Fruit fly (Drosophila melanogaster) whole organism, adult: Measurements from ENCODE around the gene CG14535.
A peak's percentile ranks its signal among the peaks of the same experiment; 100 is the strongest.

Experiments
- CG11617 ChIP-seq: fragments of 200-800 bp; sonication (Bioruptor generic); optimal IDR thresholded peaks from 2 replicates; lab custom pipeline; 2017; ENCODE audit warnings: mild to moderate bottlenecking, missing biosample characterization, missing genetic modification reagents, missing genetic modification characterization
- CG12768 ChIP-seq: fragments of 200-800 bp; sonication (Bioruptor generic); optimal IDR thresholded peaks from 2 replicates; lab custom pipeline; 2017; ENCODE audit warnings: missing biosample characterization, missing genetic modification characterization, mild to moderate bottlenecking, moderate library complexity, missing genetic modification reagents
- CG14711 ChIP-seq: fragments of 200-800 bp; sonication (Bioruptor generic); optimal IDR thresholded peaks from 2 replicates; lab custom pipeline; 2018; ENCODE audit warnings: missing biosample characterization, mild to moderate bottlenecking, missing genetic modification characterization, moderate library complexity
- CG1620 ChIP-seq: fragments of 200-800 bp; sonication (Bioruptor generic); optimal IDR thresholded peaks from 2 replicates; lab custom pipeline; 2016; ENCODE audit warnings: missing biosample characterization, missing genetic modification characterization
- CG33017 ChIP-seq: fragments of 200-800 bp; sonication (Bioruptor generic); optimal IDR thresholded peaks from 2 replicates; lab custom pipeline; 2018; ENCODE audit warnings: missing biosample characterization, mild to moderate bottlenecking, missing genetic modification characterization, moderate library complexity
- CG5204 ChIP-seq: fragments of 200-800 bp; sonication (Bioruptor generic); optimal IDR thresholded peaks from 2 replicates; lab custom pipeline; 2016; ENCODE audit warnings: missing biosample characterization, missing genetic modification characterization
- CG7045 ChIP-seq: fragments of 200-800 bp; sonication (Bioruptor generic); optimal IDR thresholded peaks from 2 replicates; lab custom pipeline; 2017; ENCODE audit warnings: missing biosample characterization, mild to moderate bottlenecking, missing genetic modification characterization
- CG7101 ChIP-seq: fragments of 200-800 bp; sonication (Bioruptor generic); optimal IDR thresholded peaks from 2 replicates; lab custom pipeline; 2018; ENCODE audit warnings: missing biosample characterization, mild to moderate bottlenecking, missing genetic modification characterization, moderate library complexity
- Clk ChIP-seq: fragments of 200-800 bp; sonication (Bioruptor generic); optimal IDR thresholded peaks from 2 replicates; lab custom pipeline; 2017; ENCODE audit warnings: missing biosample characterization, missing genetic modification characterization
- Crg-1 ChIP-seq: fragments of 200-800 bp; sonication (Bioruptor generic); optimal IDR thresholded peaks from 2 replicates; lab custom pipeline; 2016; ENCODE audit warnings: missing biosample characterization, missing genetic modification characterization
- Hr96 ChIP-seq: fragments of 200-800 bp; sonication (Bioruptor generic); optimal IDR thresholded peaks from 2 replicates; lab custom pipeline; 2016; ENCODE audit warnings: missing biosample characterization, missing genetic modification characterization
- Mnt ChIP-seq: fragments of 200-800 bp; sonication (Bioruptor generic); optimal IDR thresholded peaks from 2 replicates; lab custom pipeline; 2016; ENCODE audit warnings: missing biosample characterization, mild to moderate bottlenecking, missing genetic modification characterization
- bab1 ChIP-seq: fragments of 200-800 bp; sonication (Bioruptor generic); optimal IDR thresholded peaks from 3 replicates; lab custom pipeline; 2019; ENCODE audit warnings: missing biosample characterization, mild to moderate bottlenecking, missing genetic modification characterization, moderate library complexity
- cic ChIP-seq: fragments of 200-800 bp; sonication (Bioruptor generic); optimal IDR thresholded peaks from 2 replicates; lab custom pipeline; 2017; ENCODE audit warnings: missing biosample characterization, mild to moderate bottlenecking, missing genetic modification characterization, moderate library complexity
- cnc ChIP-seq, 2 experiments: fragments of >200 bp; optimal IDR thresholded peaks; 2 replicates each; lab custom pipeline; 2017
- kay ChIP-seq: fragments of 200-800 bp; sonication (Bioruptor generic); peaks from one replicate; lab custom pipeline; 2016; ENCODE audit warnings: missing biosample characterization, missing genetic modification characterization, borderline replicate concordance
- ovo ChIP-seq: fragments of 200-800 bp; sonication (Bioruptor generic); optimal IDR thresholded peaks from 2 replicates; lab custom pipeline; 2016; ENCODE audit warnings: missing biosample characterization, missing genetic modification characterization
- pad ChIP-seq: fragments of 200-800 bp; sonication (Bioruptor generic); optimal IDR thresholded peaks from 3 replicates; lab custom pipeline; 2017; ENCODE audit warnings: missing biosample characterization, missing genetic modification characterization, mild to moderate bottlenecking, moderate library complexity, missing genetic modification reagents
- tj ChIP-seq: fragments of 200-800 bp; sonication (Bioruptor generic); optimal IDR thresholded peaks from 3 replicates; lab custom pipeline; 2017; ENCODE audit warnings: missing biosample characterization, mild to moderate bottlenecking, missing genetic modification characterization, moderate library complexity
- toe ChIP-seq: fragments of 200-800 bp; sonication (Bioruptor generic); optimal IDR thresholded peaks from 2 replicates; lab custom pipeline; 2016; ENCODE audit warnings: missing biosample characterization, missing genetic modification characterization

CG14535 gene

DNA sequence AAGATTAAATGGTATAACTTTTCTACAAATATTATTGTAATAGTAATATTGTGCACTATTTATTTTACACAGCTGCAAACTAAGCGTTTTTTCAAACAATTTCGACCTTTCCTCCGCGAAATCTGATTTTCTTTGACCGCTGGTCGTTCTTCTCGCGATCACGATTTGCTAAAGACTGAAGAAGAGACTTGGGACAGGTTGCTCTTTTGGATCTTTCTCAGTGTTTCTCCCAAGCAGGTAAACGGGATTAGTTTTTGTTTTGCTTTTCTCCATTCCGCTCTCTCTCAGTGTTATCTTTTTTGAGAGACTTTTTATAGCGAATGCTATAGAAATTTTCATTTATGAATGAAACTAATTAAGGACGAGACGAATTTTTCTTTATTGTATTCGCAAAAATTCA is 32.1 kb upstream of the CG14535 start, which contains the start of gene CG7102:
TSS of gene CG7102 (minus strand) at position 181 of the 400 bp plus-strand sequence.
- TF ChIP-seq kay (GFP tag; lab: Kevin White, UChicago) (no peak), Hr96 (GFP tag; lab: Kevin White, UChicago) (no peak), CG33017 (no peak), CG1620 (GFP tag; lab: Kevin White, UChicago) (no peak), CG12768 (GFP tag; lab: Kevin White, UChicago) (no peak), cnc (optimal IDR thresholded peaks at IDR 0.05; lab: Kevin White, UChicago) (no peak), Clk (GFP tag; lab: Kevin White, UChicago) (no peak), cic (no peak), CG5204 (GFP tag; lab: Kevin White, UChicago) (no peak), CG11617 (GFP tag; lab: Kevin White, UChicago) (no peak), ovo (GFP tag; lab: Kevin White, UChicago) (no peak), pad (GFP tag; lab: Kevin White, UChicago) (no peak), Crg-1 (no peak), CG7045 (GFP tag; lab: Kevin White, UChicago) (no peak), Mnt (no peak), bab1 (no peak), toe (GFP tag; lab: Kevin White, UChicago) (no peak)

DNA sequence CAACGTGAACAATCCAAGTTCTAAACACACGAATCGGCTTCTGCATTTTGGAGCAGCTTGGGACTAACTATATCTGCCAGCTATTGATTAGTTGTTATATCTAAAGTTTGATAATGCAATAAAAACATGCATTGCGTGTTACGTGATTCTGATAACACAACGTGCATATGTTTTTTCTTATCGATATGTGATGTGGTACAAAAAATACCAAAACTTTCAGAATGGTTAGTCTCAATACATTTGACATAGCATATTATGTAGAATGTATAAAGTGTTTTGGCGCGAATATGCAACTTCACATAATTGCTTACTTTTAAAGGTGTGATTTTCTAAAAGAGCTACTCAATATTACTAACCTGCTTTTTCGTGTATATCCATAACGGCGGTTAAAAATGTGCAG is 30.7 kb upstream of the CG14535 start:
- TF ChIP-seq Mnt = peak; percentile 46
- TF ChIP-seq pad (GFP tag; lab: Kevin White, UChicago) = no peak
- peak; percentile 54 for TF ChIP-seq CG11617 (GFP tag; lab: Kevin White, UChicago)
- TF ChIP-seq Crg-1 = no peak

DNA sequence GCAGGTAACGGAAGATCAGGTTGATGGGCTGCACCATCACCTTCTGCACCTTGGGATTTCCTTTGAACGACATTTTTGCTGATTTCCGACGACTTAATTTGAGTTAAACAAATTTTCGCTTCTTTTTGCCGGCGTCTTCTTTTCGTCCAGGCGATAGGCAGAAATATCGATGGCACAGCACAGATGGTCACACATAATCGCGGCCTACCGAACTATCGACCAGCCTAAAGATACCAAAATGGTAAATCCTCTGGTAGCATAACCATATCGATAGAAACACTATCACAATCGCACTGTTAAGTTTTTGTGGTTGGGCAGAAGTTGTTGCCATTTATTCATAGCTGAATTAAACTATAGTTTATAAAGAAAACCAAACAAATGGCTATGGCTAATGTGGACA is 30.0 kb upstream of the CG14535 start, which contains the start of the genes SmE and CG34132:
TSS of gene SmE (minus strand) at position 180 of the 400 bp plus-strand sequence.
TSS of gene CG34132 (plus strand) at position 233 of the 400 bp plus-strand sequence.
- TF ChIP-seq cnc (optimal IDR thresholded peaks at IDR 0.05; lab: Kevin White, UChicago) = no peak
- no peak for TF ChIP-seq CG33017
- TF ChIP-seq CG1620 (GFP tag; lab: Kevin White, UChicago) = no peak
- no peak for TF ChIP-seq CG7045 (GFP tag; lab: Kevin White, UChicago)
- TF ChIP-seq CG12768 (GFP tag; lab: Kevin White, UChicago) = no peak
- no peak for TF ChIP-seq CG7101 (tag; lab: Kevin White, UChicago)
- TF ChIP-seq bab1 = no peak
- no peak for TF ChIP-seq Mnt
- no peak for TF ChIP-seq toe (GFP tag; lab: Kevin White, UChicago)
- TF ChIP-seq CG14711 (tag; lab: Kevin White, UChicago) = no peak
- TF ChIP-seq Hr96 (GFP tag; lab: Kevin White, UChicago) = no peak
- TF ChIP-seq CG11617 (GFP tag; lab: Kevin White, UChicago) = no peak

DNA sequence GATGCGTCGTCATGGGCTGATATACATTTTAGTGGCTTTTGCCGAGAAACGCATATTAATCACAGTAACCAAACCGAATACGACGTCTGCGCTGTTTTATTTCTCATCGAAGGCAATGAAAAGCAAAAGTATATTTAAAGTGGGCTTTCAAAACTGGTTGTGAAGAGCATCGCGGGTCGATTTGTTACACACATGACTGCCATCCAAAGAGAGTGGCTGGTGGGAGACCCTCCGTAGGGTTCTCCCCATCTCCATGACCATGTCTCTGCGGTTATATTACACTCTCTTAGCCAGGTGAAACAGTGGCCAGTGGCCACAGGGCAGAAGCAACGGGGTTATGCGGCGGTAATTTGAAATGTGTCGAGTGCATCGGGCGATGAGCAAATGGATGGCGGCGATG is 25.2 kb upstream of the CG14535 start:
- TF ChIP-seq CG5204 (GFP tag; lab: Kevin White, UChicago) (no peak), CG11617 (GFP tag; lab: Kevin White, UChicago) (no peak)

DNA sequence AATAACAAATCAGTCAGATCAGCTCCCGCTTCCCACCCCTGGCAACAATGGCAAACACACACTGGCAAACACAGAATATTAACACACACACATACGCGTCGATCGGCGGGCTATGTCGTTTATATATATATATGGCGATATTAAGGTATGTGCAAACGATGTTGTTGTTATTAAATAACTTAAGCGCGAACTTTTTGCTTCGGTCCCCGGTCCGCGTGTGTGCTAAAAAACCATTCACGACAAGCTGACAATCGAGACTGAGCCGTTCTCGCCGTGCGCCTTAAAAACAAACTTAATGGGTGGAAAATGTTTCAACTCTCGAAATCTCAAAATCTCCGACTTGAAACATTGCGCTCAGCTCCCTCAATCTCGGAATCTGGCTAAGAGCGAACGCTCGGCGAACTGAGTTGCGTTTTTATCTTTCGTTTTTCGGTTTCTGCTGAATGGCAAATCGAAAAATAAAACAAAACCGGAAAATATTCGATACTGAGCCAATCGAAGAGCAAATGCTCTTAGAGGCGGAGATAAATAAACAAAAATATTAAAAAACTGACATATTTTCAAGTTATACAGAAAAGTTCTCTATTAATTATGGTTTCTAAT is 24.1 kb upstream of the CG14535 start, which contains the start of gene spz3:
TSS of gene spz3 (minus strand) at position 261 of the 603 bp plus-strand sequence.
- TF ChIP-seq kay (GFP tag; lab: Kevin White, UChicago) = peak; percentile 47
- no peak for TF ChIP-seq cic

DNA sequence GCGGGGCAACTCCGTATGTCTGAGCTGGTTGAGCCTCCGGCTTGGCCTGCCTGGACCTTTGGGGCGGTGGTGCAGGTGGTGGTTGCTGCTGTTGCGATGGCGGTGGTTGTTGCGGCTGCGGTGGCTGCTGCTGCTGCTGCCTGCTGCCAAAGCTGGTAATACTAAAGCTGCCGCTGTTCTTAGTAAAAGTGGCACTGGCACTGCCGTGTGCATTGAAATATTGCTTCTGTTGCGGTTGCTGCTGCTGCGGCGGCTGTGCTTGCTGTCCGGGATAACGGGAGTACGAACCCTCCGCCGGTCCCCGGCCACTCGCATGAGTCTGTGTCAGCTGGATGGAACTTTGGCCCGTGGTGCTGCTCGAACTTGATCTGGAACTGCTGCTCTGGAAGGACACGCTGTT is 23.1 kb upstream of the CG14535 start:
- no peak for TF ChIP-seq CG12768 (GFP tag; lab: Kevin White, UChicago)
- no peak for TF ChIP-seq Mnt
- TF ChIP-seq tj (GFP tag; lab: Kevin White, UChicago) = no peak
- no peak for TF ChIP-seq toe (GFP tag; lab: Kevin White, UChicago)
- TF ChIP-seq kay (GFP tag; lab: Kevin White, UChicago) = no peak
- TF ChIP-seq CG5204 (GFP tag; lab: Kevin White, UChicago) = no peak
- TF ChIP-seq cnc (optimal IDR thresholded peaks at IDR 0.05; lab: Kevin White, UChicago) = no peak
- no peak for TF ChIP-seq CG1620 (GFP tag; lab: Kevin White, UChicago)
- TF ChIP-seq Crg-1 = no peak
- no peak for TF ChIP-seq Hr96 (GFP tag; lab: Kevin White, UChicago)
- TF ChIP-seq cic = no peak
- no peak for TF ChIP-seq bab1
- no peak for TF ChIP-seq CG33017
- no peak for TF ChIP-seq CG7045 (GFP tag; lab: Kevin White, UChicago)
- no peak for TF ChIP-seq CG11617 (GFP tag; lab: Kevin White, UChicago)
- no peak for TF ChIP-seq CG7101 (tag; lab: Kevin White, UChicago)
- no peak for TF ChIP-seq CG14711 (tag; lab: Kevin White, UChicago)
- no peak for TF ChIP-seq ovo (GFP tag; lab: Kevin White, UChicago)
- no peak for TF ChIP-seq pad (GFP tag; lab: Kevin White, UChicago)
